Worm (Caenorhabditis elegans): ENCODE data around the gene W02D7.4.

DNA sequence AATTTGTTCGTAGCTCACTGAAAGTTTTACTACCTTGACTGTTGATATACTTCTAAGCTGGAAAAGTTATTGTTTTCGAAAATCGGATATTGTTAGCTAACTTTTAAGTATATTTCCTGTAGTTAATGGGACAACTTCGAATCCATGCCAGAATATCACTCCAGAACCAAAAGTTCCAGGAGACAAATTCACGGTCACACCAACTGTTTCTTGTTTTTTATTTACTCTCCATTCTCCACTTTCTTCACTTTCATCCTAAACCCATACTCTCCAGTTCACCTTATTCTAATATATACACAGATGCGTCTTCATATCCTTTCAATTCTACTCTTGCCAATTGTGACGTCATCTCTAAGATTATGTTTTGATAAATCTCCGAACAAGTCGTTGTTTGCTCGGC lies 38.4 kb downstream of the W02D7.4 start, which contains the start of gene C16D9.1:
- TF ChIP-seq mdl-1 (tag; optimal IDR thresholded peaks at IDR 0.05), result no peak
- TF ChIP-seq ceh-44 (GFP tag; IDR thresholded peaks at IDR 0.05), result no peak
- no peak for TF ChIP-seq F49E8.2 (tag; optimal IDR thresholded peaks at IDR 0.05; ENCODE audit: borderline replicate concordance)
- no peak for TF ChIP-seq hlh-30 (tag; optimal IDR thresholded peaks at IDR 0.05; ENCODE audit: insufficient read depth)
- no peak for TF ChIP-seq pha-4 (GFP tag; IDR thresholded peaks at IDR 0.05)
- no peak for TF ChIP-seq pha-4 (tag; optimal IDR thresholded peaks at IDR 0.05)
